Worm (Caenorhabditis elegans): ENCODE measurements around the gene mrps-5.
A peak's percentile ranks its signal among the peaks of the same experiment; 100 is the strongest.

mrps-5 gene

ce11 chrV:12563187-12563586, at the start of gene mrps-5:
Gene mrps-5 (plus strand): TSS chrV:12563487.
- TF ChIP-seq W03F9.2 (tag; optimal IDR thresholded peaks at IDR 0.05) (no peak), him-1 (tag; optimal IDR thresholded peaks at IDR 0.05) (no peak), dao-5 (tag; optimal IDR thresholded peaks at IDR 0.05) (no peak)

ce11 chrV:12513900-12514299, 49.4 kb upstream of the mrps-5 start:
- TF ChIP-seq him-1 (tag; optimal IDR thresholded peaks at IDR 0.05) (no peak), W03F9.2 (tag; optimal IDR thresholded peaks at IDR 0.05) (no peak), dao-5 (tag; optimal IDR thresholded peaks at IDR 0.05) (no peak)

ce11 chrV:12517148-12517547, 46.1 kb upstream of the mrps-5 start, which contains the start of gene cal-1:
Gene cal-1 (minus strand): TSS chrV:12517248.
- no peak for TF ChIP-seq him-1 (tag; optimal IDR thresholded peaks at IDR 0.05)
- no peak for TF ChIP-seq dao-5 (tag; optimal IDR thresholded peaks at IDR 0.05)
- TF ChIP-seq W03F9.2 (tag; optimal IDR thresholded peaks at IDR 0.05): no peak

- TF ChIP-seq dao-5 (tag; optimal IDR thresholded peaks at IDR 0.05): no peak
- no peak for TF ChIP-seq W03F9.2 (tag; optimal IDR thresholded peaks at IDR 0.05)
- TF ChIP-seq him-1 (tag; optimal IDR thresholded peaks at IDR 0.05): no peak
These were observed 45.5 kb upstream of the mrps-5 start for ce11 chrV:12517757-12518156.

DNA sequence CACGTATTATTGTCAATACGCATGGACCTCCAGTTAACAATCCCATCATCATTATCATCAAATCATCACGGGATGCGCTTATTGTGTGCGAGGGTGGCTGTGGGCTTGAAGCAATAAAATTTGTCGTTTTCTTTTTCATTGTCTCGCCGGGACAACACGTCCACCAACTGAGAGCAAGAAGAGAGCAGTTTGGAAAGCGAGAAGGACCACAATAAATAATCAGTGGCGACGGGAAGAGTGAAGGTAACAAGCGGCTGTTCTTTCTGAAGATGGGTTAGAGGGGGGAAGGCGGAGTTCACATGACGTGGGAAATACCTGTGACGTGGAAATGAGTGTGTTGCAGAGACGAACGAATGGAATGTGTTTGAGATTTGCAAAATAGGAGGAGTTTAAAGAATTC, 44.5 kb upstream of the mrps-5 start:
- TF ChIP-seq W03F9.2 (tag; optimal IDR thresholded peaks at IDR 0.05): no peak
- TF ChIP-seq dao-5 (tag; optimal IDR thresholded peaks at IDR 0.05): no peak
- TF ChIP-seq him-1 (tag; optimal IDR thresholded peaks at IDR 0.05): no peak

- no peak for TF ChIP-seq him-1 (tag; optimal IDR thresholded peaks at IDR 0.05)
- TF ChIP-seq dao-5 (tag; optimal IDR thresholded peaks at IDR 0.05): no peak
These were observed 39.9 kb upstream of the mrps-5 start for ce11 chrV:12523356-12523755.

DNA sequence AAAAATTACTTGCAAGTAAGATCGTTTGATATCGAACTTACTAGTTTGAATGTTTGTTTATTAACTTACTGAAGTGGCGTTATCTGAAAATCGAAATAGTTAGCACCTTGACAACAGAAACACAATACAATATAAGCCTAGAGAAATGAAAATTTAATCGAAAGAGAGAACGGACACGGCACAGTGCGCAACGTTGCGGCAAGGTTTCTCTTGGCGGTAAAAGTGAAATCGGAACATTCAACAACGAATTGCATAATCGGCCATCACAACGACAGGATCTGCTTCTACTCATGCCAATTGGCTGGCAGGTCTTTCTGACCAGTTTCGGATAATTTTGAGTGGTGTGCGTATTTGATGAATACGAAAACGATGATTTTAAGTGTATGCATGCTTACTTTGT, 37.8 kb upstream of the mrps-5 start, which contains the start of gene dyf-4:
dyf-4 (minus strand) TSS at position 213 of the 400 bp plus-strand sequence.
- TF ChIP-seq W03F9.2 (tag; optimal IDR thresholded peaks at IDR 0.05): no peak
- no peak for TF ChIP-seq dao-5 (tag; optimal IDR thresholded peaks at IDR 0.05)
- TF ChIP-seq him-1 (tag; optimal IDR thresholded peaks at IDR 0.05): no peak

DNA sequence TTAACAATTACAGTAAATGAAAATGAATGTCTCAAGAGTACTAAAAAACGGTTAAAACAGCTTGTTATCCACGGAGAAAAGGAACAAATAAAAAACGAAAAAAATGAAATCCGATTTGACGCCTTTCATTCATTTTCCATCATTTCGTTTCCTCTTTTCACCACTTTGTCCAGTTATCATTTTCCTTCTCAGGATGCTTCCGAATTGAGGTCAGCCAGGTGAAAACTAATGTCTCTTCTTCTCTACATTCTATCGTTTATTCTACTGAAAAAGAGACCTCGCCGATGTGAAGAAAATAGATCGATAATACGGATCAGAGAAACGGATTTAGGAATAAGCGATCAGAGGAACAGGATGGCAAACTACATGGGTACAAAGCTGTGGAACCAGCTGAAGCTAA, 37.2 kb upstream of the mrps-5 start:
- TF ChIP-seq dao-5 (tag; optimal IDR thresholded peaks at IDR 0.05) (no peak), W03F9.2 (tag; optimal IDR thresholded peaks at IDR 0.05) (no peak), him-1 (tag; optimal IDR thresholded peaks at IDR 0.05) (no peak)

DNA sequence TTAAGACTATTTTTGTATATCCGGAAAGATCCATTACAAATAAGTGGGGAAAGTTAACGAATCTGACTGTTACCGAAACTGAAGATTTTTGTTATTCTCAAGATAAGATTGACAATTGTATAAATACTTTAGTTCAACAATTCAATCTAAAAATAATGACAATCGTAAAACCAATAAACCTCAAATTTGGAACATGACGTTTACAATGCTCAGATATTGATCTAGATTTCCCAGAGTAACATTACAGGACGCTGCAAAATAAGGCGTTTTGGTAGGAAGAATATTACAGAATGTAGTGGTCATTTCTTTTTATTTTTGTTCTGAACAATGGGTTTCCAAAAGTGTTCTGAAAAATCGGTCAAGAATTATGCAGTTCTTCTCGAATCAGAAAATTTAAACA, 36.5 kb upstream of the mrps-5 start, which contains the start of gene F45D3.1:
F45D3.1 (plus strand) TSS at position 301 of the 400 bp plus-strand sequence.
- TF ChIP-seq dao-5 (tag; optimal IDR thresholded peaks at IDR 0.05) (no peak), W03F9.2 (tag; optimal IDR thresholded peaks at IDR 0.05) (no peak), him-1 (tag; optimal IDR thresholded peaks at IDR 0.05) (no peak)

DNA sequence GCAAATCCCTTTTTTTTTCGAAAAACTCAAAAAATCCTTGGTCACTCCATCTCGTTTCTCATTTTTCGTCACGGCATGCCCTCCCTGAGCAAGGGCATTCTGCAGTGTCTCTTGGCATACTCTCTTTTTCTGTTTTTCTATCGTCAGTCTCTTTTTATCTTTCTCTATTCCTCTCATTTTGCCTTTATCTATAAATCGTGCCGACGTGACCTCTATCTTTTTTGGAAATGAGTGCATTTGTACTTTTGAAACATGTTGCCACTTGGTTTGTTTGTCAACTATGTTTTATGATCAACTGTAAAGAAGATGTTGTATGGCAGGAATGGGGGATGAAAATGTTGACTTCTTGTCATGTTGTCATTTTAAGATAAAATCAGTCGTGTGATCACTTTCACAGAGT, 34.4 kb upstream of the mrps-5 start:
- TF ChIP-seq W03F9.2 (tag; optimal IDR thresholded peaks at IDR 0.05): no peak
- peak; percentile 31 for TF ChIP-seq him-1 (tag; optimal IDR thresholded peaks at IDR 0.05)
- TF ChIP-seq dao-5 (tag; optimal IDR thresholded peaks at IDR 0.05): no peak

ce11 chrV:12530129-12530528, 33.2 kb upstream of the mrps-5 start:
- TF ChIP-seq him-1 (tag; optimal IDR thresholded peaks at IDR 0.05): no peak
- TF ChIP-seq W03F9.2 (tag; optimal IDR thresholded peaks at IDR 0.05): no peak
- no peak for TF ChIP-seq dao-5 (tag; optimal IDR thresholded peaks at IDR 0.05)

DNA sequence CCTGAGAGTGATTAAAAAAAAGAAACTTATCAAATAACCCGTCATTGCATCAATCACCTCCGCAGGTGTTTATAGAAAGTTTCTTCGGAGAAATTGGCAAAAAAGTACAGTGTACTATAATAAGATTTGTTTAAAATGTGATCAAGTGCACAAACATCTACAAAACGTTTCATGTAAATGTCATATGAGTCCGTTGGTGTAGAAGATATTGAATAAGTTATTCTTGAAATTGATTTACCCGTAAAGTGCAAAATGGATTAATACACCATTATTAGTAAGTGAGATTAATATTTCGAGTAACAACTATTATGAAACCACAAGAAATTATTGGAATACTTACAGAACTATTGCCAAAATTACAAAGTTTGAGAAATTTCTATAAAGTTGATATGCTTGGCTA, 32.2 kb upstream of the mrps-5 start:
- no peak for TF ChIP-seq him-1 (tag; optimal IDR thresholded peaks at IDR 0.05)
- TF ChIP-seq W03F9.2 (tag; optimal IDR thresholded peaks at IDR 0.05): no peak
- no peak for TF ChIP-seq dao-5 (tag; optimal IDR thresholded peaks at IDR 0.05)

ce11 chrV:12532369-12532768, 30.9 kb upstream of the mrps-5 start:
- no peak for TF ChIP-seq dao-5 (tag; optimal IDR thresholded peaks at IDR 0.05)
- TF ChIP-seq W03F9.2 (tag; optimal IDR thresholded peaks at IDR 0.05): no peak
- TF ChIP-seq him-1 (tag; optimal IDR thresholded peaks at IDR 0.05): no peak

DNA sequence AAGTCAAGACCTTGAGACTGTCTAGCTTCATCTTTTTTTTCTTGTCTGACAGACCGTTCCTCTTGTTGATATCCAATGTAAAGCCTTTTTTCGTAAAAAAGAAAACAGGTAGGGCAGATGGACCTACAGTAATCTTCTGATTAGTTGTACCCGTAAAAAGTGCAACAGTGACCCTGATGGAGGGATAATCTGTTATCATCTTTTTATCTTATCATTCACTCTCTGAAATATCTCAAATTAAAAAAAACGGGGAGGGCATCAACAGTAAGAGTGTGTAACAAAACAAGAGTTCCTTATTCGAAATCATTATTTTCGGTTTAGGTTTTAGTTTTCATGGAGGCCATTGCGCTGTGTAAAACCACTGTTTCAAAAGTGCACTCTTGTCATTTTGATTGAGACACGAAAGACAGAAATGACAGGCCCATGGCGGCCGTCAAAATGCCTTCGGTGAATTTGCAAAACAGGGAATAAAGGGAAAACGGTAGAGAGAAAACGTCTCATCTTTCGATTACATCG, 29.6 kb upstream of the mrps-5 start:
- TF ChIP-seq him-1 (tag; optimal IDR thresholded peaks at IDR 0.05) (no peak), dao-5 (tag; optimal IDR thresholded peaks at IDR 0.05) (no peak), W03F9.2 (tag; optimal IDR thresholded peaks at IDR 0.05) (no peak)

ce11 chrV:12534941-12535340, 28.3 kb upstream of the mrps-5 start:
- TF ChIP-seq W03F9.2 (tag; optimal IDR thresholded peaks at IDR 0.05) (no peak), him-1 (tag; optimal IDR thresholded peaks at IDR 0.05) (no peak), dao-5 (tag; optimal IDR thresholded peaks at IDR 0.05) (no peak)

Measured in whole organism, L4/young adult.